Fruit fly (Drosophila melanogaster) whole organism, embryonic: ENCODE results near the gene nonA.

Experiments
- ATbp ChIP-seq: fragments of 200-800 bp; sonication (Bioruptor generic); optimal IDR thresholded peaks from 2 replicates; lab custom pipeline; 2017; ENCODE audit warnings: missing biosample characterization, mild to moderate bottlenecking, missing genetic modification characterization, missing genetic modification reagents
- Atf3 ChIP-seq: fragments of 200-800 bp; sonication (Bioruptor generic); optimal IDR thresholded peaks from 3 replicates; lab custom pipeline; 2016; ENCODE audit warnings: missing biosample characterization, missing genetic modification characterization
- Bteb2 ChIP-seq: fragments of 200-800 bp; sonication (Bioruptor generic); optimal IDR thresholded peaks from 2 replicates; lab custom pipeline; 2016; ENCODE audit warnings: missing biosample characterization, missing genetic modification characterization
- CG10147 ChIP-seq: fragments of 200-800 bp; sonication (Bioruptor generic); optimal IDR thresholded peaks from 2 replicates; lab custom pipeline; 2019; ENCODE audit warnings: missing biosample characterization, mild to moderate bottlenecking, missing genetic modification characterization, moderate library complexity
- CG10274 ChIP-seq: fragments of 200-800 bp; sonication (Bioruptor generic); optimal IDR thresholded peaks from 3 replicates; lab custom pipeline; 2017; ENCODE audit warnings: missing biosample characterization, mild to moderate bottlenecking, missing genetic modification characterization
- CG10366 ChIP-seq: fragments of 200-800 bp; sonication (Bioruptor generic); IDR thresholded peaks from 2 replicates; pipeline ENCODE4 v1.3.6; 2022; ENCODE audit warnings: missing biosample characterization, missing genetic modification characterization
- CG12391 ChIP-seq: fragments of 200-800 bp; sonication (Bioruptor generic); optimal IDR thresholded peaks from 3 replicates; lab custom pipeline; 2018; ENCODE audit warnings: missing biosample characterization, mild to moderate bottlenecking, missing genetic modification characterization, moderate library complexity
- CG13894 ChIP-seq: fragments of 200-800 bp; sonication (Bioruptor generic); optimal IDR thresholded peaks from 3 replicates; lab custom pipeline; 2018; ENCODE audit warnings: missing biosample characterization, mild to moderate bottlenecking, missing genetic modification characterization, moderate library complexity
- CG14441 ChIP-seq: fragments of 200-800 bp; sonication (Bioruptor generic); IDR thresholded peaks from 2 replicates; pipeline ENCODE4 v1.3.6; 2022; ENCODE audit warnings: missing biosample characterization, missing genetic modification characterization
- CG15601 ChIP-seq: fragments of 200-800 bp; sonication (Bioruptor generic); optimal IDR thresholded peaks from 3 replicates; lab custom pipeline; 2019; ENCODE audit warnings: missing biosample characterization, mild to moderate bottlenecking, missing genetic modification characterization, moderate library complexity
- CG1603 ChIP-seq: fragments of 200-800 bp; sonication (Bioruptor generic); optimal IDR thresholded peaks from 2 replicates; lab custom pipeline; 2019; ENCODE audit warnings: missing biosample characterization, mild to moderate bottlenecking, missing genetic modification characterization, moderate library complexity
- CG17328 ChIP-seq: fragments of 200-800 bp; sonication (Bioruptor generic); IDR thresholded peaks from 2 replicates; pipeline ENCODE4 v1.3.6; 2022; ENCODE audit warnings: missing biosample characterization, missing genetic modification characterization
- CG2712 ChIP-seq: fragments of 200-800 bp; optimal IDR thresholded peaks from 3 replicates; lab custom pipeline; 2019; ENCODE audit warnings: missing biosample characterization, mild to moderate bottlenecking, missing genetic modification characterization, moderate library complexity
- CG30403 ChIP-seq: fragments of 200-800 bp; sonication (Bioruptor generic); optimal IDR thresholded peaks from 3 replicates; lab custom pipeline; 2016; ENCODE audit warnings: missing biosample characterization, missing genetic modification characterization
- CG6689 ChIP-seq: fragments of 200-800 bp; sonication (Bioruptor generic); IDR thresholded peaks from 2 replicates; pipeline ENCODE4 v1.3.6; 2022; ENCODE audit warnings: missing biosample characterization, missing genetic modification characterization
- CG8944 ChIP-seq: fragments of 200-800 bp; sonication (Bioruptor generic); optimal IDR thresholded peaks from 3 replicates; lab custom pipeline; 2016; ENCODE audit warnings: missing biosample characterization, missing genetic modification characterization
- D19A ChIP-seq: fragments of 200-800 bp; optimal IDR thresholded peaks from 3 replicates; lab custom pipeline; 2019; ENCODE audit warnings: missing biosample characterization, mild to moderate bottlenecking, missing genetic modification characterization, moderate library complexity
- Dad ChIP-seq: fragments of 200-800 bp; sonication (Bioruptor generic); optimal IDR thresholded peaks from 3 replicates; lab custom pipeline; 2016; ENCODE audit warnings: missing biosample characterization, missing genetic modification characterization
- E2f1 ChIP-seq: fragments of 200-800 bp; sonication (Bioruptor generic); IDR thresholded peaks from 2 replicates; pipeline ENCODE4 v1.3.6; 2022; ENCODE audit warnings: missing biosample characterization, missing genetic modification characterization
- Neu2 ChIP-seq: fragments of 200-800 bp; sonication (Bioruptor generic); optimal IDR thresholded peaks from 3 replicates; lab custom pipeline; 2016; ENCODE audit warnings: missing biosample characterization, missing genetic modification characterization, borderline replicate concordance
- Oli ChIP-seq: fragments of 200-800 bp; sonication (Bioruptor generic); optimal IDR thresholded peaks from 2 replicates; lab custom pipeline; 2018; ENCODE audit warnings: missing biosample characterization, mild to moderate bottlenecking, missing genetic modification characterization, moderate library complexity
- Optix ChIP-seq: fragments of 200-800 bp; sonication (Bioruptor generic); IDR thresholded peaks from 3 replicates; pipeline ENCODE4 v1.3.6; 2022; ENCODE audit warnings: missing biosample characterization, missing genetic modification characterization
- Tbp ChIP-seq: fragments of >200 bp; optimal IDR thresholded peaks from 2 replicates; lab custom pipeline; 2018; ENCODE audit warnings: missing biosample characterization, missing genetic modification characterization
- ara ChIP-seq: fragments of 200-800 bp; sonication (Bioruptor generic); IDR thresholded peaks from 2 replicates; pipeline ENCODE4 v1.3.6; 2022; ENCODE audit warnings: missing biosample characterization, missing genetic modification characterization
- caup ChIP-seq: fragments of 200-800 bp; sonication (Bioruptor generic); optimal IDR thresholded peaks from 3 replicates; lab custom pipeline; 2017; ENCODE audit warnings: missing biosample characterization, mild to moderate bottlenecking, missing genetic modification characterization, moderate library complexity; ENCODE audit not compliant: severe bottlenecking
- chinmo ChIP-seq: fragments of 200-800 bp; sonication (Bioruptor generic); IDR thresholded peaks from 4 replicates; pipeline ENCODE4 v1.3.6; 2022; ENCODE audit warnings: missing biosample characterization, missing genetic modification characterization; ENCODE audit not compliant: partially characterized antibody
- ci ChIP-seq: fragments of 200-800 bp; sonication (Bioruptor generic); IDR thresholded peaks from 3 replicates; pipeline ENCODE4 v1.3.6; 2022; ENCODE audit warnings: missing biosample characterization, missing genetic modification characterization
- crc ChIP-seq: fragments of 200-800 bp; sonication (Bioruptor generic); optimal IDR thresholded peaks from 2 replicates; lab custom pipeline; 2016; ENCODE audit warnings: missing biosample characterization, missing genetic modification characterization
- dmrt99B ChIP-seq: fragments of 200-800 bp; sonication (Bioruptor generic); optimal IDR thresholded peaks from 2 replicates; lab custom pipeline; 2018; ENCODE audit warnings: missing biosample characterization, mild to moderate bottlenecking, missing genetic modification characterization, moderate library complexity
- dysf ChIP-seq: fragments of 200-800 bp; sonication (Bioruptor generic); IDR thresholded peaks from 3 replicates; pipeline ENCODE4 v1.3.6; 2022; ENCODE audit warnings: missing biosample characterization, missing genetic modification characterization
- emc ChIP-seq: fragments of 200-800 bp; sonication (Bioruptor generic); optimal IDR thresholded peaks from 2 replicates; lab custom pipeline; 2016; ENCODE audit warnings: missing biosample characterization, missing genetic modification characterization
- esg ChIP-seq: fragments of 200-800 bp; sonication (Bioruptor generic); conservative IDR thresholded peaks from 2 replicates; pipeline ENCODE4 v1.3.6; 2022; ENCODE audit warnings: missing biosample characterization, missing genetic modification characterization
- exex ChIP-seq: fragments of 200-800 bp; sonication (Bioruptor generic); optimal IDR thresholded peaks from 4 replicates; lab custom pipeline; 2018; ENCODE audit warnings: missing biosample characterization, mild to moderate bottlenecking, missing genetic modification characterization, moderate library complexity
- fd3F ChIP-seq: fragments of 200-800 bp; sonication (Bioruptor generic); optimal IDR thresholded peaks from 2 replicates; lab custom pipeline; 2018; ENCODE audit warnings: missing biosample characterization, mild to moderate bottlenecking, missing genetic modification characterization, moderate library complexity
- fru ChIP-seq: fragments of >200 bp; optimal IDR thresholded peaks from 2 replicates; lab custom pipeline; 2017
- hkb ChIP-seq, 2 experiments: fragments of 200-800 bp in 1 of 2; fragments of >200 bp in 1 of 2; sonication (Bioruptor generic) in 1 of 2; IDR thresholded peaks in 1 of 2; optimal IDR thresholded peaks in 1 of 2; 2 replicates each; pipeline versions ENCODE4 v1.3.6 to Lab custom; 2017 to 2022; ENCODE audit warnings: missing biosample characterization in 1 of 2, missing genetic modification characterization in 1 of 2
- jing ChIP-seq: fragments of 200-800 bp; sonication (Bioruptor generic); optimal IDR thresholded peaks from 2 replicates; lab custom pipeline; 2018; ENCODE audit warnings: missing biosample characterization, mild to moderate bottlenecking, missing genetic modification characterization
- klu ChIP-seq: fragments of 200-800 bp; sonication (Bioruptor generic); IDR thresholded peaks from 2 replicates; pipeline ENCODE4 v1.3.6; 2022; ENCODE audit warnings: missing biosample characterization, missing genetic modification characterization
- nmo ChIP-seq: fragments of 200-800 bp; sonication (Bioruptor generic); optimal IDR thresholded peaks from 2 replicates; lab custom pipeline; 2018; ENCODE audit warnings: missing biosample characterization, mild to moderate bottlenecking, missing genetic modification characterization, moderate library complexity
- nom ChIP-seq: fragments of 200-800 bp; sonication (Bioruptor generic); optimal IDR thresholded peaks from 2 replicates; lab custom pipeline; 2017; ENCODE audit warnings: missing biosample characterization, missing genetic modification characterization, mild to moderate bottlenecking, moderate library complexity, missing genetic modification reagents
- oc ChIP-seq: fragments of 200-800 bp; sonication (Bioruptor generic); optimal IDR thresholded peaks from 2 replicates; lab custom pipeline; 2018; ENCODE audit warnings: missing biosample characterization, mild to moderate bottlenecking, missing genetic modification characterization, moderate library complexity
- phol ChIP-seq: fragments of 200-800 bp; sonication (Bioruptor generic); optimal IDR thresholded peaks from 3 replicates; lab custom pipeline; 2018; ENCODE audit warnings: missing biosample characterization, mild to moderate bottlenecking, missing genetic modification characterization, moderate library complexity
- sens ChIP-seq: fragments of 200-800 bp; sonication (Bioruptor generic); peaks from one replicate; lab custom pipeline; 2016; ENCODE audit warnings: missing biosample characterization, missing genetic modification characterization
- tap ChIP-seq: fragments of 200-800 bp; optimal IDR thresholded peaks from 3 replicates; lab custom pipeline; 2019; ENCODE audit warnings: missing biosample characterization, mild to moderate bottlenecking, missing genetic modification characterization, moderate library complexity
- tio ChIP-seq: fragments of 200-800 bp; sonication (Bioruptor generic); optimal IDR thresholded peaks from 2 replicates; lab custom pipeline; 2017; ENCODE audit warnings: missing biosample characterization, missing genetic modification characterization, inconsistent platforms
- vvl ChIP-seq: fragments of 200-800 bp; sonication (Bioruptor generic); IDR thresholded peaks from 2 replicates; pipeline ENCODE4 v1.3.6; 2022; ENCODE audit warnings: missing biosample characterization, missing genetic modification characterization
- zf30C ChIP-seq: fragments of 200-800 bp; sonication (Bioruptor generic); optimal IDR thresholded peaks from 3 replicates; lab custom pipeline; 2018; ENCODE audit warnings: missing biosample characterization, mild to moderate bottlenecking, missing genetic modification characterization

The nonA gene

dm6 chrX:16414451-16415368, 53.3 kb downstream of the nonA start, which contains the start of gene Traf-like:
Gene Traf-like, plus strand, starts transcription at chrX:16415046.
- TF ChIP-seq chinmo (GFP tag; lab: Robert Waterston, UW), result 0 out of 4 replicates have a peak, but pooled peaks have one; percentile 26
- peak; percentile 16 for TF ChIP-seq zf30C
- peak; percentile 5 for TF ChIP-seq CG10274 (GFP tag; lab: Kevin White, UChicago)
- no peak for TF ChIP-seq Tbp (GFP tag; lab: Kevin White, UChicago)
- TF ChIP-seq CG15601 (tag; lab: Kevin White, UChicago), result peak; percentile 13
- no peak for TF ChIP-seq tio (GFP tag; lab: Kevin White, UChicago)
- 0 out of 2 replicates have a peak, but pooled peaks have one; percentile 22 for TF ChIP-seq CG6689
- no peak for TF ChIP-seq Optix (GFP tag; lab: Robert Waterston, UW)
- TF ChIP-seq sens (GFP tag; lab: Kevin White, UChicago), result peak; percentile 76
- TF ChIP-seq ATbp (GFP tag; lab: Kevin White, UChicago), result peak; percentile 10
- 0 out of 3 replicates have a peak, but pooled peaks have one; percentile 17 for TF ChIP-seq dysf
- peak; percentile 27 for TF ChIP-seq tap (tag; lab: Kevin White, UChicago)
- peak; percentile 40; the same call in 1 of the 2 replicates for TF ChIP-seq CG10366 (GFP tag; lab: Robert Waterston, UW)
- peak; percentile 48 for TF ChIP-seq CG1603 (tag; lab: Kevin White, UChicago)
- TF ChIP-seq Oli (tag; lab: Kevin White, UChicago), result peak; percentile 29
- peak; percentile 34 for TF ChIP-seq nmo (GFP tag; lab: Kevin White, UChicago)
- peak; percentile 8 for TF ChIP-seq CG2712 (tag; lab: Kevin White, UChicago)
- TF ChIP-seq fd3F, result no peak
- TF ChIP-seq crc (GFP tag; lab: Kevin White, UChicago), result no peak
- peak; percentile 5 for TF ChIP-seq CG30403 (GFP tag; lab: Kevin White, UChicago)
- TF ChIP-seq dmrt99B (tag; lab: Kevin White, UChicago), result peak; percentile 63
- no peak for TF ChIP-seq jing (GFP tag; lab: Kevin White, UChicago)
- TF ChIP-seq exex, result peak; percentile 64
- TF ChIP-seq CG14441, result peak; percentile 42; the same call in 1 of the 2 replicates
- TF ChIP-seq klu (GFP tag; lab: Robert Waterston, UW), result no peak
- no peak for TF ChIP-seq oc (tag; lab: Kevin White, UChicago)
- no peak for TF ChIP-seq hkb (optimal IDR thresholded peaks at IDR 0.05; lab: Kevin White, UChicago)
- TF ChIP-seq hkb (GFP tag; IDR thresholded peaks at IDR 0.05; lab: Robert Waterston, UW), result 0 out of 2 replicates have a peak, but pooled peaks have one; percentile 29
- peak; percentile 23 for TF ChIP-seq phol (tag; lab: Kevin White, UChicago)
- peak; percentile 11; the same call in 1 of the 2 replicates for TF ChIP-seq CG17328 (GFP tag; lab: Robert Waterston, UW)
- TF ChIP-seq Atf3, result no peak
- no peak for TF ChIP-seq CG13894 (tag; lab: Kevin White, UChicago)
- TF ChIP-seq caup, result no peak
- TF ChIP-seq CG10147 (GFP tag; lab: Kevin White, UChicago), result no peak
- TF ChIP-seq esg (GFP tag; lab: Robert Waterston, UW), result 0 out of 2 replicates have a peak, but pooled peaks have one; percentile 19
- TF ChIP-seq nom, result no peak
- no peak for TF ChIP-seq Dad (GFP tag; lab: Kevin White, UChicago)
- TF ChIP-seq ci (GFP tag; lab: Robert Waterston, UW), result peak; percentile 58; the same call in 2 of the 3 replicates
- peak; percentile 24; the same call in 1 of the 2 replicates for TF ChIP-seq vvl (GFP tag; lab: Robert Waterston, UW)
- no peak for TF ChIP-seq ara (GFP tag; lab: Robert Waterston, UW)
- peak; percentile 78 for TF ChIP-seq Neu2 (GFP tag; lab: Kevin White, UChicago)
- no peak for TF ChIP-seq Bteb2 (GFP tag; lab: Kevin White, UChicago)
- TF ChIP-seq CG8944 (GFP tag; lab: Kevin White, UChicago), result no peak
- peak; percentile 44 for TF ChIP-seq D19A (tag; lab: Kevin White, UChicago)
- no peak for TF ChIP-seq emc (GFP tag; lab: Kevin White, UChicago)
- TF ChIP-seq CG12391 (tag; lab: Kevin White, UChicago), result peak; percentile 38
- TF ChIP-seq E2f1, result peak; percentile 42; the same call in 1 of the 2 replicates
- TF ChIP-seq fru (lab: Kevin White, UChicago), result no peak
